Worm (Caenorhabditis elegans) whole organism, midembryonic: Measurements from ENCODE around the gene K06A4.7.

ENCODE experiments used
- T22C8.4 ChIP-seq: fragments of 200-800 bp; sonication (Bioruptor generic); IDR thresholded peaks from 2 replicates; pipeline ENCODE4 v1.3.6; 2022; ENCODE audit warnings: missing genetic modification characterization, missing compliant biosample characterization
- cog-1 ChIP-seq: sonication (generic microtip); optimal IDR thresholded peaks from 2 replicates; lab custom pipeline; 2016; ENCODE audit warnings: missing genetic modification characterization, missing compliant biosample characterization
- flt-1 ChIP-seq: fragments of 200-800 bp; sonication (Bioruptor generic); IDR thresholded peaks from 2 replicates; pipeline ENCODE4 v1.3.6; 2022; ENCODE audit warnings: missing genetic modification characterization, missing compliant biosample characterization
- ztf-23 ChIP-seq: fragments of 200-800 bp; sonication (Bioruptor generic); IDR thresholded peaks from 2 replicates; pipeline ENCODE4 v1.3.6; 2022; ENCODE audit warnings: missing genetic modification reagents, missing genetic modification characterization, missing compliant biosample characterization

DNA sequence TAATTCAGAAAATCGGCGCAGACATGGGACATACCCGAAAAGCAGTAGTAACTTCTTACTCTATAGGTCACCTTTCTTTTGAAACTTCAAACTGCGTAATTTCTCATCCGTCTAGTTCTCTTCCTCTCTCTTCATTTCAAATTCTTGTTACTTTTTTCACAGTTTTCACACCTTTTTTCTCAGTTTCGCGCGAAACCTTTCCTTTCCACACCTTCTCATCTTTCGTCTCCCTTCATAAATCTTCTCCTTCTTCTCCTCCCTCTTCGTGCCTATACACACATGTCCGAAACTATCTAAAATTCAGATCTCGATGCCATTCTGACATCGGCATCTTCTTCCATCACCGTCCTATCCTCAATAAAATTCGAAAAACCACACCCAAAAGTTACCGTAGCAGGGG lies 47.5 kb downstream of the K06A4.7 start, which contains the start of gene wdr-62:
- TF ChIP-seq ztf-23 (GFP tag; lab: Robert Waterston, UW) (no peak), flt-1 (GFP tag; lab: Robert Waterston, UW) (no peak), T22C8.4 (no peak), cog-1 (tag; lab: Kevin White, UChicago) (no peak)
